Worm (Caenorhabditis elegans) whole organism, early embryonic: ENCODE data around the gene Y116A8C.29.

ENCODE experiments used
- B0310.2 ChIP-seq: sonication (generic microtip); optimal IDR thresholded peaks from 2 replicates; lab custom pipeline; 2016; ENCODE audit warnings: mild to moderate bottlenecking, missing genetic modification characterization, missing compliant biosample characterization
- F13C5.2 ChIP-seq: sonication (generic microtip); optimal IDR thresholded peaks from 2 replicates; lab custom pipeline; 2017; ENCODE audit warnings: mild to moderate bottlenecking, missing genetic modification characterization, inconsistent platforms, missing compliant biosample characterization
- aly-1 ChIP-seq: sonication (generic microtip); optimal IDR thresholded peaks from 2 replicates; lab custom pipeline; 2016; ENCODE audit warnings: missing genetic modification characterization, missing compliant biosample characterization
- ama-1 ChIP-seq: fragments of 150-350 bp; optimal IDR thresholded peaks from 2 replicates; lab custom pipeline; 2014
- ceh-13 ChIP-seq: fragments of 200-800 bp; sonication (Bioruptor generic); optimal IDR thresholded peaks from 2 replicates; lab custom pipeline; 2018; ENCODE audit warnings: mild to moderate bottlenecking, missing genetic modification characterization, missing compliant biosample characterization
- ceh-36 ChIP-seq: sonication (generic microtip); optimal IDR thresholded peaks from 2 replicates; lab custom pipeline; 2016; ENCODE audit warnings: missing genetic modification characterization, inconsistent platforms, missing compliant biosample characterization
- ets-7 ChIP-seq: sonication (generic microtip); optimal IDR thresholded peaks from 2 replicates; lab custom pipeline; 2016; ENCODE audit warnings: missing genotype, missing genetic modification characterization, missing compliant biosample characterization
- flt-1 ChIP-seq: fragments of 200-800 bp; sonication (Bioruptor generic); IDR thresholded peaks from 2 replicates; pipeline ENCODE4 v1.3.6; 2022; ENCODE audit warnings: missing genetic modification characterization, missing compliant biosample characterization
- hmbx-1 ChIP-seq: sonication (generic microtip); optimal IDR thresholded peaks from 2 replicates; lab custom pipeline; 2016; ENCODE audit warnings: mild to moderate bottlenecking, missing genetic modification characterization, missing compliant biosample characterization
- hmg-4 ChIP-seq: fragments of 200-800 bp; sonication (Bioruptor generic); optimal IDR thresholded peaks from 2 replicates; lab custom pipeline; 2018; ENCODE audit warnings: mild to moderate bottlenecking, missing genetic modification characterization, missing compliant biosample characterization
- hnd-1 ChIP-seq: sonication (generic microtip); optimal IDR thresholded peaks from 2 replicates; lab custom pipeline; 2016; ENCODE audit warnings: missing genetic modification characterization, missing compliant biosample characterization
- pes-1 ChIP-seq: fragments of 200-800 bp; sonication (Bioruptor generic); IDR thresholded peaks from 2 replicates; pipeline ENCODE4 v1.3.6; 2022; ENCODE audit warnings: missing genetic modification reagents, missing genetic modification characterization, missing compliant biosample characterization
- scrt-1 ChIP-seq: fragments of 200-800 bp; sonication (Bioruptor generic); IDR thresholded peaks from 2 replicates; pipeline ENCODE4 v1.3.6; 2022; ENCODE audit warnings: missing genetic modification characterization, missing compliant biosample characterization
- sea-1 ChIP-seq: fragments of 200-800 bp; sonication (Bioruptor generic); conservative IDR thresholded peaks from 2 replicates; pipeline ENCODE4 v1.3.6; 2022; ENCODE audit warnings: missing genetic modification characterization, missing compliant biosample characterization
- tbx-11 ChIP-seq: fragments of 200-800 bp; sonication (Bioruptor generic); IDR thresholded peaks from 2 replicates; pipeline ENCODE4 v1.3.6; 2022; ENCODE audit warnings: missing genetic modification characterization, missing compliant biosample characterization
- tbx-37 ChIP-seq: fragments of 200-800 bp; sonication (Bioruptor generic); conservative IDR thresholded peaks from 2 replicates; pipeline ENCODE4 v1.3.6; 2022; ENCODE audit warnings: missing genetic modification reagents, missing genetic modification characterization, missing compliant biosample characterization
- tra-4 ChIP-seq: sonication (generic microtip); optimal IDR thresholded peaks from 2 replicates; lab custom pipeline; 2017; ENCODE audit warnings: missing genetic modification characterization, missing compliant biosample characterization

Y116A8C.29 gene

ce11 chrIV:17100628-17101338 is 7.0 kb downstream of the Y116A8C.29 start:
- TF ChIP-seq hmbx-1 (tag; lab: Kevin White, UChicago), result no peak
- no peak for TF ChIP-seq hnd-1 (tag; lab: Kevin White, UChicago)
- no peak for TF ChIP-seq F13C5.2 (tag; lab: Kevin White, UChicago)
- TF ChIP-seq pes-1 (GFP tag; lab: Robert Waterston, UW), result no peak
- no peak for TF ChIP-seq B0310.2
- TF ChIP-seq tra-4 (tag; lab: Kevin White, UChicago), result no peak
- no peak for TF ChIP-seq aly-1 (tag; lab: Kevin White, UChicago)
- TF ChIP-seq flt-1, result no peak
- TF ChIP-seq tbx-11 (GFP tag; lab: Robert Waterston, UW), result no peak
- no peak for TF ChIP-seq ets-7 (tag; lab: Kevin White, UChicago)
- no peak for TF ChIP-seq tbx-37 (GFP tag; lab: Robert Waterston, UW)
- TF ChIP-seq hmg-4, result no peak
- TF ChIP-seq ceh-36 (tag; lab: Kevin White, UChicago), result no peak
- TF ChIP-seq ama-1 (lab: Kevin White, UChicago), result no peak
- no peak for TF ChIP-seq ceh-13
- TF ChIP-seq scrt-1 (GFP tag; lab: Robert Waterston, UW), result no peak
- TF ChIP-seq sea-1 (GFP tag; lab: Robert Waterston, UW), result no peak

- TF ChIP-seq ama-1 (lab: Kevin White, UChicago) (peak; percentile 41), pes-1 (GFP tag; lab: Robert Waterston, UW) (no peak), ceh-13 (no peak)
These were observed 9.3 kb downstream of the Y116A8C.29 start for ce11 chrIV:17103116-17103515.

DNA sequence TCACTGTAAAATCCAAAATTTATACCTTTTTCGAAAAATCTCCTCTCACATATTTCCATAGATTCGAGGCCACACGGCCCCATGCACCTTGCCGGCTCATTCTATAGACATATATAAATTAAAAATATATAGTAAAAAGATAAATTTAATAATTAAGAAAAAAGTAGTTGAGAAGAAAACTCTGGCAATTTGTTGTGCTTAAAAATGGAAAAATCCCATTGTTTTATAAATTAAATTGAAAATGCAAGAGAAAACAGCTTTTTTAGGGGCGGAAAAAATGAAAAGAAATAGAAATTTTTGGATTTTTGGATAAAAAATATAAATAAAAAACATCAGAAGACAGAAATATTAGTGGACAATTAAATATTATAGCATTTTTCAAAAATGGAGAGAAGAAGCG is 9.8 kb downstream of the Y116A8C.29 start, which contains the start of gene Y116A8C.30:
Y116A8C.30 (minus strand) TSS at position 101 of the 400 bp plus-strand sequence.
- TF ChIP-seq tbx-11 (GFP tag; lab: Robert Waterston, UW), result no peak
- TF ChIP-seq scrt-1 (GFP tag; lab: Robert Waterston, UW), result no peak
- TF ChIP-seq pes-1 (GFP tag; lab: Robert Waterston, UW), result no peak

ce11 chrIV:17104157-17104872 is 10.5 kb downstream of the Y116A8C.29 start:
- TF ChIP-seq flt-1 (no peak), scrt-1 (GFP tag; lab: Robert Waterston, UW) (peak; percentile 5; the same call in 1 of the 2 replicates), aly-1 (tag; lab: Kevin White, UChicago) (no peak)

- no peak for TF ChIP-seq B0310.2
- TF ChIP-seq aly-1 (tag; lab: Kevin White, UChicago), result peak; percentile 57
- TF ChIP-seq sea-1 (GFP tag; lab: Robert Waterston, UW), result no peak
- TF ChIP-seq hmg-4, result no peak
These were observed 11.8 kb downstream of the Y116A8C.29 start for ce11 chrIV:17105578-17105977.

ce11 chrIV:17108200-17108599 is 14.4 kb downstream of the Y116A8C.29 start:
- no peak for TF ChIP-seq flt-1
- TF ChIP-seq pes-1 (GFP tag; lab: Robert Waterston, UW), result peak; percentile 80
- no peak for TF ChIP-seq hmg-4
- TF ChIP-seq ama-1 (lab: Kevin White, UChicago), result no peak
- no peak for TF ChIP-seq F13C5.2 (tag; lab: Kevin White, UChicago)
- no peak for TF ChIP-seq tra-4 (tag; lab: Kevin White, UChicago)
- no peak for TF ChIP-seq ceh-36 (tag; lab: Kevin White, UChicago)
- TF ChIP-seq scrt-1 (GFP tag; lab: Robert Waterston, UW), result no peak
- TF ChIP-seq ceh-13, result peak; percentile 29
- TF ChIP-seq sea-1 (GFP tag; lab: Robert Waterston, UW), result 0 out of 2 replicates have a peak, but pooled peaks have one; percentile 9

DNA sequence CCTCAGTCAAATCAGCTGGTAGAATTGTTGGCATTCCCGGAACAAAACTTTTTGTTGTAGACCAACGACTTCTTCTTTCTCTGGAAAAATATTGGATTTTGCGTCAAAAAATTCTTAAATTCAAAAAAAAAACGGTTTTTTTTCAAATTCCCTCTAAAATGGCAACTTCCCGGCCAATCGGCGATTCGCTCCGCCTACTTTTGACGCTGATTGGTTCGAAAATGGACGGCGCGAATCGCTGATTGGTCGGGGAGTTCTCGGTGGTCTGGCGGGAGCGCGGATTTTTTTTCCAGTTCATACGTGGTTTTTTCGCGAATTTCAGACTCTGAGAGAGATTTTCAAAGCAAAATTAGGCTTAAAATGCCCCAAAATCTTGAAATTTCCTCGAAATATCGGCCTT is 15.0 kb downstream of the Y116A8C.29 start:
- TF ChIP-seq F13C5.2 (tag; lab: Kevin White, UChicago) (no peak), ama-1 (lab: Kevin White, UChicago) (no peak), tra-4 (tag; lab: Kevin White, UChicago) (no peak), sea-1 (GFP tag; lab: Robert Waterston, UW) (no peak), hnd-1 (tag; lab: Kevin White, UChicago) (no peak), B0310.2 (no peak), aly-1 (tag; lab: Kevin White, UChicago) (no peak), scrt-1 (GFP tag; lab: Robert Waterston, UW) (no peak)

DNA sequence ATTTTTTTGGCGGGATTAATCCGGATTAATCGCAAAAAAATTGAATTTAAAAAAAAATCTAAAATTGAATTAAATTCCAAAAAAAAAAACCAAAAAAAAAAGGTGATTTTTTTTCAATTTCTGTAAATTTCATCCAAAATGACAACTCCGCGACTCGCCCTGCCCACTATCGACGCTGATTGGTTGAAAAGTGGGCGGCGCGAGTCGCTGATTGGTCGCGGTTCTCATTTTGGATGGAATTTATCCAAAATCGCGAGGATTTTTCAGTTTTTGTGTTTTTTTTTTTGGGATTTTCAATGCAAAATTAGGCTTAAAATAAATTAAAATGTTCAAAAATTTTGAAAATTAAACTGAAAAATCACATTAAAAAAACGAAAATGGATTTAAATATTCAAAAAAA is 15.6 kb downstream of the Y116A8C.29 start:
- TF ChIP-seq pes-1 (GFP tag; lab: Robert Waterston, UW) (no peak), hnd-1 (tag; lab: Kevin White, UChicago) (no peak), tbx-37 (GFP tag; lab: Robert Waterston, UW) (no peak), sea-1 (GFP tag; lab: Robert Waterston, UW) (no peak), ceh-36 (tag; lab: Kevin White, UChicago) (no peak)
